Comparison of ENCODE assay signal across 3 worm cellular contexts in genomic region chrX:1233889-1234288, ce11.
TF ChIP-seq lines count a peak whose summit lies in the region.
"Not testable (repeated sequence)": the region's sequence is repeated elsewhere in the genome, so short reads cannot be mapped to it uniquely, and the experiment has no call there.

No protein-coding gene starts in this region.

TF ChIP-seq in whole organism, L4 larva, 104 proteins besides CTCF, POLR2A, EP300 and RAD21:
- TF ChIP-seq Y48G9A.11 (GFP tag; IDR thresholded peaks at IDR 0.05; lab: Robert Waterston, UW): 0 out of 2 replicates have a peak, but pooled peaks have one; percentile 13
- TF ChIP-seq snpc-1.2 (GFP tag; IDR thresholded peaks at IDR 0.05; lab: Robert Waterston, UW): peak; percentile 68
- TF ChIP-seq ceh-44 (GFP tag; IDR thresholded peaks at IDR 0.05; lab: Robert Waterston, UW): 0 out of 2 replicates have a peak, but pooled peaks have one; percentile 18
- 0 out of 2 replicates have a peak, but pooled peaks have one; percentile 21 for TF ChIP-seq vab-7 (GFP tag; IDR thresholded peaks at IDR 0.05; lab: Robert Waterston, UW)
- TF ChIP-seq egl-43 (GFP tag; IDR thresholded peaks at IDR 0.05; lab: Robert Waterston, UW): peak; percentile 68

TF ChIP-seq in whole organism, midembryonic, 9 proteins besides CTCF, POLR2A, EP300 and RAD21:
- peak; percentile 41; the same call in 1 of the 2 replicates for TF ChIP-seq flt-1 (GFP tag; IDR thresholded peaks at IDR 0.05; lab: Robert Waterston, UW)

TF ChIP-seq in whole organism, young adult, 124 proteins besides CTCF, POLR2A, EP300 and RAD21:
- TF ChIP-seq dox-1 (GFP tag; IDR thresholded peaks at IDR 0.05; lab: Robert Waterston, UW) (0 out of 2 replicates have a peak, but pooled peaks have one; percentile 39), lin-26 (GFP tag; IDR thresholded peaks at IDR 0.05; lab: Robert Waterston, UW) (0 out of 2 replicates have a peak, but pooled peaks have one; percentile 49), rpc-1 (tag; optimal IDR thresholded peaks at IDR 0.05; lab: Kevin White, UChicago) (peak; percentile 28)
- not testable (repeated sequence) for TF ChIP-seq rpc-1 (optimal IDR thresholded peaks at IDR 0.05; lab: Kevin White, UChicago)
